Fruit fly (Drosophila melanogaster): ENCODE measurements around the gene CG5880.

Gene CG5880

DNA sequence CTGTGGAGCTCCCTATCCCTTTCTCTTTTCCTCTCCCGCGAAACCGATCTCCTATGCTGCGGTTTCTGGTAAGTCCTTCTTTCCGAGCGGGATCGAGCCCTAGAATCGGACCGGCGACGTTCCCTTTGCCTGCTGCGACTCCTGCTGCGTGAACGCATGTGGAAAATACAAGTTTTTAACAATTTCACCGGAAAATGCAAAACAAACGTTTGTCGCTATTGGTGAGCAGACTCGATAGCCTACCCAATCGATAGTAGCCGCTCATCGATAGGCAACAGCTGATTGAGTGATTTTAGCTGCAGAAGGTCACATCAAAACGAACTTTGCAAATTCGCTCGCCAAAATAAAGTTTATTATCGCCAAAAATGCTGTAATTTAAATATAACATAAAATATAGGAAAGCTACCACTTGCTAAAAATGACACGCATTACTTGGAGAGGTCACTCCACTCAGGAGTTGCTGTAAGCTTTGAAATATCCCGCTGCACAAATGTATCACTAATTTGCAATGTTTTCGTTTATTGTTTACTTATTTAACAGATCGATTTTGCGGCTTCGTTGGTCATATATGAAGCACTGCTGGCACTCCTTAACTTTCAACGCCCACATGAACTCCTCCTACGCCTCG lies at the start of gene CG5880, which contains the start of gene CG6066 (continued):
- TF ChIP-seq row (GFP tag; IDR thresholded peaks at IDR 0.05) = 0 out of 3 replicates have a peak, but pooled peaks have one; percentile 7
- TF ChIP-seq ase (GFP tag; IDR thresholded peaks at IDR 0.05) = no peak
- TF ChIP-seq nerfin-1 (tag; optimal IDR thresholded peaks at IDR 0.05) = no peak
- TF ChIP-seq Med (GFP tag) = peak; percentile 65
- peak; percentile 58; the same call in 1 of the 2 replicates for TF ChIP-seq CG42726 (GFP tag; IDR thresholded peaks at IDR 0.05; ENCODE audit: partially characterized antibody)
- no peak for TF ChIP-seq C15 (GFP tag; IDR thresholded peaks at IDR 0.05)
- no peak for TF ChIP-seq ATbp (GFP tag; optimal IDR thresholded peaks at IDR 0.05)
- no peak for TF ChIP-seq CG32772 (GFP tag; IDR thresholded peaks at IDR 0.05)
- TF ChIP-seq tap (tag; optimal IDR thresholded peaks at IDR 0.05) = no peak
- TF ChIP-seq CG2875 (GFP tag; optimal IDR thresholded peaks at IDR 0.05) = no peak
- TF ChIP-seq Camta (GFP tag; optimal IDR thresholded peaks at IDR 0.05) = no peak
- TF ChIP-seq kah (GFP tag; optimal IDR thresholded peaks at IDR 0.05) = no peak
- no peak for TF ChIP-seq CG13894 (tag; optimal IDR thresholded peaks at IDR 0.05)
- no peak for TF ChIP-seq da (GFP tag; optimal IDR thresholded peaks at IDR 0.05)
- TF ChIP-seq Sry-β (GFP tag; optimal IDR thresholded peaks at IDR 0.05) = no peak
- peak; percentile 85 for TF ChIP-seq Bgb (GFP tag; IDR thresholded peaks at IDR 0.05; ENCODE audit: partially characterized antibody)
- TF ChIP-seq D (optimal IDR thresholded peaks at IDR 0.05) = no peak
- no peak for TF ChIP-seq D (GFP tag; optimal IDR thresholded peaks at IDR 0.05)
- no peak for TF ChIP-seq Lim3 (GFP tag; IDR thresholded peaks at IDR 0.05)
- TF ChIP-seq CG1603 (tag; optimal IDR thresholded peaks at IDR 0.05) = no peak
- TF ChIP-seq HmgD (GFP tag; optimal IDR thresholded peaks at IDR 0.05) = no peak
- no peak for TF ChIP-seq Nf-YA (GFP tag; IDR thresholded peaks at IDR 0.05)
- TF ChIP-seq Gug (GFP tag; IDR thresholded peaks at IDR 0.05) = no peak
- no peak for TF ChIP-seq CG15479 (GFP tag; optimal IDR thresholded peaks at IDR 0.05)
- no peak for TF ChIP-seq her (GFP tag; optimal IDR thresholded peaks at IDR 0.05)
- TF ChIP-seq hth (optimal IDR thresholded peaks at IDR 0.05) = no peak
- no peak for TF ChIP-seq sob (GFP tag; IDR thresholded peaks at IDR 0.05)
- TF ChIP-seq seq (GFP tag; IDR thresholded peaks at IDR 0.05) = no peak
- TF ChIP-seq CG8765 (GFP tag; IDR thresholded peaks at IDR 0.05) = no peak
- no peak for TF ChIP-seq CG10959 (GFP tag; IDR thresholded peaks at IDR 0.05)
- no peak for TF ChIP-seq CG5953 (GFP tag; IDR thresholded peaks at IDR 0.05)
- TF ChIP-seq CG12071 (GFP tag; optimal IDR thresholded peaks at IDR 0.05) = no peak
- TF ChIP-seq prd (optimal IDR thresholded peaks at IDR 0.05) = no peak
- no peak for TF ChIP-seq prd (GFP tag; IDR thresholded peaks at IDR 0.05)
- TF ChIP-seq Hr51 (GFP tag; optimal IDR thresholded peaks at IDR 0.05) = no peak
- TF ChIP-seq CG6791 (GFP tag; IDR thresholded peaks at IDR 0.05; ENCODE audit: partially characterized antibody) = peak; percentile 83
- no peak for TF ChIP-seq slou (GFP tag; optimal IDR thresholded peaks at IDR 0.05)
- TF ChIP-seq ac (GFP tag; optimal IDR thresholded peaks at IDR 0.05) = no peak
- no peak for TF ChIP-seq dan (GFP tag; IDR thresholded peaks at IDR 0.05)
- TF ChIP-seq lmd (GFP tag; IDR thresholded peaks at IDR 0.05) = no peak
- no peak for TF ChIP-seq Six4 (GFP tag; optimal IDR thresholded peaks at IDR 0.05)
- no peak for TF ChIP-seq CG8478 (optimal IDR thresholded peaks at IDR 0.05)
- TF ChIP-seq CG12219 (GFP tag; optimal IDR thresholded peaks at IDR 0.05) = no peak
- peak; percentile 73 for TF ChIP-seq hbn (GFP tag; IDR thresholded peaks at IDR 0.05; ENCODE audit: partially characterized antibody)
- no peak for TF ChIP-seq btn (GFP tag; optimal IDR thresholded peaks at IDR 0.05)
- no peak for TF ChIP-seq phol (tag; optimal IDR thresholded peaks at IDR 0.05)
- TF ChIP-seq fd3F (GFP tag; optimal IDR thresholded peaks at IDR 0.05) = no peak
- no peak for TF ChIP-seq CG6175 (GFP tag; IDR thresholded peaks at IDR 0.05)
- no peak for TF ChIP-seq Fer2 (tag; optimal IDR thresholded peaks at IDR 0.05)
- peak; percentile 85 for TF ChIP-seq Dref (GFP tag; IDR thresholded peaks at IDR 0.05)
- no peak for TF ChIP-seq Neu2 (GFP tag; optimal IDR thresholded peaks at IDR 0.05; ENCODE audit: borderline replicate concordance)
- TF ChIP-seq eyg (GFP tag; optimal IDR thresholded peaks at IDR 0.05) = no peak

Data from whole organism, embryonic.